Fruit fly (Drosophila melanogaster): Measurements from ENCODE around the gene Ipp.
A peak's percentile ranks its signal among the peaks of the same experiment; 100 is the strongest.

Ipp gene

dm6 chr3R:14007550-14007949 is 49.0 kb downstream of the Ipp start (continued):
- TF ChIP-seq Adf1 (GFP tag; IDR thresholded peaks at IDR 0.05) = no peak
- TF ChIP-seq Kr (GFP tag; optimal IDR thresholded peaks at IDR 0.05) = no peak
- TF ChIP-seq otp (GFP tag; IDR thresholded peaks at IDR 0.05) = no peak
- no peak for TF ChIP-seq sens (GFP tag)
- no peak for TF ChIP-seq zen2 (GFP tag; IDR thresholded peaks at IDR 0.05; ENCODE audit: partially characterized antibody)
- TF ChIP-seq Camta (GFP tag; optimal IDR thresholded peaks at IDR 0.05) = no peak
- TF ChIP-seq Dip2 (GFP tag; IDR thresholded peaks at IDR 0.05) = no peak
- TF ChIP-seq CG15601 (tag; optimal IDR thresholded peaks at IDR 0.05) = no peak
- no peak for TF ChIP-seq CG16863 (GFP tag; optimal IDR thresholded peaks at IDR 0.05)
- peak; percentile 28 for TF ChIP-seq lab (GFP tag; optimal IDR thresholded peaks at IDR 0.05)
- no peak for TF ChIP-seq twi (tag; optimal IDR thresholded peaks at IDR 0.05)
- no peak for TF ChIP-seq Dfd (GFP tag; optimal IDR thresholded peaks at IDR 0.05)
- TF ChIP-seq CG34422 (GFP tag; IDR thresholded peaks at IDR 0.05) = no peak
- no peak for TF ChIP-seq Mrtf (GFP tag; IDR thresholded peaks at IDR 0.05)
- no peak for TF ChIP-seq CG3847 (GFP tag; IDR thresholded peaks at IDR 0.05)
- TF ChIP-seq Bgb (GFP tag; IDR thresholded peaks at IDR 0.05; ENCODE audit: partially characterized antibody) = no peak
- TF ChIP-seq salm (tag; optimal IDR thresholded peaks at IDR 0.05) = no peak
- TF ChIP-seq CG4404 (GFP tag; IDR thresholded peaks at IDR 0.05) = no peak
- no peak for TF ChIP-seq CG4424 (GFP tag; optimal IDR thresholded peaks at IDR 0.05)
- TF ChIP-seq CG9609 (GFP tag; optimal IDR thresholded peaks at IDR 0.05) = no peak
- TF ChIP-seq CG2202 (tag; optimal IDR thresholded peaks at IDR 0.05) = no peak
- TF ChIP-seq CG33557 (GFP tag; optimal IDR thresholded peaks at IDR 0.05) = no peak
- peak; percentile 21 for TF ChIP-seq Six4 (GFP tag; optimal IDR thresholded peaks at IDR 0.05)
- TF ChIP-seq BtbVII (GFP tag; optimal IDR thresholded peaks at IDR 0.05) = peak; percentile 44
- TF ChIP-seq chm (GFP tag; IDR thresholded peaks at IDR 0.05) = no peak
- TF ChIP-seq Sry-β (GFP tag; optimal IDR thresholded peaks at IDR 0.05) = no peak
- no peak for TF ChIP-seq CG11695 (GFP tag; IDR thresholded peaks at IDR 0.05)
- no peak for TF ChIP-seq HLH4C (GFP tag; IDR thresholded peaks at IDR 0.05; ENCODE audit: partially characterized antibody)
- TF ChIP-seq croc (GFP tag; conservative IDR thresholded peaks at IDR 0.05) = no peak
- no peak for TF ChIP-seq pum (GFP tag; optimal IDR thresholded peaks at IDR 0.05)
- no peak for TF ChIP-seq ase (GFP tag; IDR thresholded peaks at IDR 0.05)
- TF ChIP-seq CG31224 (GFP tag; IDR thresholded peaks at IDR 0.05) = no peak
- no peak for TF ChIP-seq ttk (GFP tag; IDR thresholded peaks at IDR 0.05)
- no peak for TF ChIP-seq grau (tag; optimal IDR thresholded peaks at IDR 0.05)
- TF ChIP-seq tll (GFP tag; optimal IDR thresholded peaks at IDR 0.05) = no peak
- peak; percentile 87 for TF ChIP-seq nom (GFP tag; optimal IDR thresholded peaks at IDR 0.05)
- no peak for TF ChIP-seq Med (GFP tag)
- no peak for TF ChIP-seq CG7928 (GFP tag; optimal IDR thresholded peaks at IDR 0.05)
- TF ChIP-seq CG2129 (GFP tag; IDR thresholded peaks at IDR 0.05; ENCODE audit: partially characterized antibody) = no peak
- no peak for TF ChIP-seq chif (GFP tag; optimal IDR thresholded peaks at IDR 0.05)
- TF ChIP-seq h (optimal IDR thresholded peaks at IDR 0.05) = no peak
- no peak for TF ChIP-seq Abd-B (GFP tag; optimal IDR thresholded peaks at IDR 0.05)
- TF ChIP-seq en (GFP tag; optimal IDR thresholded peaks at IDR 0.05) = no peak
- no peak for TF ChIP-seq tio (GFP tag; optimal IDR thresholded peaks at IDR 0.05)
- no peak for TF ChIP-seq CG6683 (GFP tag; optimal IDR thresholded peaks at IDR 0.05)
- TF ChIP-seq abd-A (tag; optimal IDR thresholded peaks at IDR 0.05) = no peak
- TF ChIP-seq Jarid2 (GFP tag; optimal IDR thresholded peaks at IDR 0.05) = peak; percentile 6
- TF ChIP-seq hkb (optimal IDR thresholded peaks at IDR 0.05) = no peak
- TF ChIP-seq hkb (GFP tag; IDR thresholded peaks at IDR 0.05) = peak; percentile 41
- TF ChIP-seq CG7987 (GFP tag; optimal IDR thresholded peaks at IDR 0.05) = no peak
- no peak for TF ChIP-seq CG6854 (GFP tag; optimal IDR thresholded peaks at IDR 0.05)
- TF ChIP-seq CG3407 (GFP tag; optimal IDR thresholded peaks at IDR 0.05) = no peak
- TF ChIP-seq CG13775 (GFP tag; optimal IDR thresholded peaks at IDR 0.05) = no peak
